Fruit fly (Drosophila melanogaster) whole organism, embryonic: Measurements from ENCODE around the gene Fbp2.

Source experiments
- B-H2 ChIP-seq: fragments of 200-800 bp; sonication (Bioruptor generic); optimal IDR thresholded peaks from 2 replicates; lab custom pipeline; 2018; ENCODE audit warnings: missing biosample characterization, mild to moderate bottlenecking, missing genetic modification characterization
- CG10321 ChIP-seq: fragments of 200-800 bp; sonication (Bioruptor generic); IDR thresholded peaks from 2 replicates; pipeline ENCODE4 v1.3.6; 2022; ENCODE audit warnings: missing biosample characterization, missing genetic modification characterization
- CG10543 ChIP-seq: fragments of 200-800 bp; sonication (Bioruptor generic); optimal IDR thresholded peaks from 3 replicates; lab custom pipeline; 2017; ENCODE audit warnings: missing biosample characterization, mild to moderate bottlenecking, missing genetic modification characterization, moderate library complexity
- CG12299 ChIP-seq: fragments of 200-800 bp; sonication (Bioruptor generic); optimal IDR thresholded peaks from 2 replicates; lab custom pipeline; 2018; ENCODE audit warnings: missing biosample characterization, mild to moderate bottlenecking, missing genetic modification characterization
- CG12769 ChIP-seq: fragments of 200-800 bp; sonication (Bioruptor generic); optimal IDR thresholded peaks from 2 replicates; lab custom pipeline; 2019; ENCODE audit warnings: missing biosample characterization, mild to moderate bottlenecking, missing genetic modification characterization, moderate library complexity
- CG17568 ChIP-seq: fragments of 200-800 bp; sonication (Bioruptor generic); optimal IDR thresholded peaks from 2 replicates; lab custom pipeline; 2018; ENCODE audit warnings: missing biosample characterization, mild to moderate bottlenecking, missing genetic modification characterization, moderate library complexity
- CG18599 ChIP-seq: fragments of 200-800 bp; sonication (Bioruptor generic); optimal IDR thresholded peaks from 3 replicates; lab custom pipeline; 2017; ENCODE audit warnings: missing biosample characterization, missing genetic modification characterization, mild to moderate bottlenecking, moderate library complexity, missing genetic modification reagents
- CG2678 ChIP-seq: fragments of 200-800 bp; sonication (Bioruptor generic); optimal IDR thresholded peaks from 3 replicates; lab custom pipeline; 2019; ENCODE audit warnings: missing biosample characterization, mild to moderate bottlenecking, missing genetic modification characterization, moderate library complexity
- CG3065 ChIP-seq: fragments of 200-800 bp; sonication (Bioruptor generic); optimal IDR thresholded peaks from 2 replicates; lab custom pipeline; 2016; ENCODE audit warnings: missing biosample characterization, missing genetic modification characterization
- CG31365 ChIP-seq: fragments of 200-800 bp; sonication (Bioruptor generic); optimal IDR thresholded peaks from 2 replicates; lab custom pipeline; 2018; ENCODE audit warnings: missing biosample characterization, mild to moderate bottlenecking, missing genetic modification characterization
- CG34224 ChIP-seq: fragments of 200-800 bp; sonication (Bioruptor generic); IDR thresholded peaks from 3 replicates; pipeline ENCODE4 v1.3.6; 2022; ENCODE audit warnings: missing biosample characterization, missing genetic modification characterization; ENCODE audit not compliant: partially characterized antibody
- CG34376 ChIP-seq: fragments of 200-800 bp; sonication (Bioruptor generic); optimal IDR thresholded peaks from 2 replicates; lab custom pipeline; 2018; ENCODE audit warnings: missing biosample characterization, mild to moderate bottlenecking, missing genetic modification characterization
- CG42726 ChIP-seq: fragments of 200-800 bp; sonication (Bioruptor generic); IDR thresholded peaks from 2 replicates; pipeline ENCODE4 v1.3.6; 2022; ENCODE audit warnings: missing biosample characterization, missing genetic modification characterization; ENCODE audit not compliant: partially characterized antibody
- CG4328 ChIP-seq: fragments of 200-800 bp; sonication (Bioruptor generic); optimal IDR thresholded peaks from 3 replicates; lab custom pipeline; 2017; ENCODE audit warnings: missing biosample characterization, missing genetic modification reagents, missing genetic modification characterization
- CG5953 ChIP-seq: fragments of 200-800 bp; sonication (Bioruptor generic); IDR thresholded peaks from 2 replicates; pipeline ENCODE4 v1.3.6; 2022; ENCODE audit warnings: missing biosample characterization, missing genetic modification characterization
- CG6272 ChIP-seq: fragments of 200-800 bp; sonication (Bioruptor generic); IDR thresholded peaks from 2 replicates; pipeline ENCODE4 v1.3.6; 2022; ENCODE audit warnings: missing biosample characterization, missing genetic modification characterization
- CG6791 ChIP-seq: fragments of 200-800 bp; sonication (Bioruptor generic); IDR thresholded peaks from 3 replicates; pipeline ENCODE4 v1.3.6; 2022; ENCODE audit warnings: missing biosample characterization, missing genetic modification characterization; ENCODE audit not compliant: partially characterized antibody
- CG7372 ChIP-seq: fragments of 200-800 bp; sonication (Bioruptor generic); IDR thresholded peaks from 2 replicates; pipeline ENCODE4 v1.3.6; 2022; ENCODE audit warnings: missing biosample characterization, missing genetic modification characterization
- CTCF ChIP-seq: fragments of 200-800 bp; sonication (Bioruptor generic); optimal IDR thresholded peaks from 2 replicates; lab custom pipeline; 2017; ENCODE audit warnings: missing biosample characterization, mild to moderate bottlenecking, missing genetic modification characterization, moderate library complexity
- Gsc ChIP-seq: fragments of 200-800 bp; sonication (Bioruptor generic); IDR thresholded peaks from 2 replicates; pipeline ENCODE4 v1.3.6; 2022; ENCODE audit warnings: missing biosample characterization, missing genetic modification characterization
- HHEX ChIP-seq: fragments of 200-800 bp; sonication (Bioruptor generic); optimal IDR thresholded peaks from 3 replicates; lab custom pipeline; 2017; ENCODE audit warnings: missing biosample characterization, mild to moderate bottlenecking, missing genetic modification characterization, missing genetic modification reagents
- Hr78 ChIP-seq, 2 experiments: fragments of 200-800 bp in 1 of 2; fragments of >200 bp in 1 of 2; sonication (Bioruptor generic) in 1 of 2; optimal IDR thresholded peaks; 2 replicates each; lab custom pipeline; 2017 to 2019; ENCODE audit warnings: missing biosample characterization in 2 of 2, missing genetic modification characterization in 2 of 2, mild to moderate bottlenecking in 1 of 2, moderate library complexity in 1 of 2
- MTF-1 ChIP-seq: fragments of 200-800 bp; sonication (Bioruptor generic); optimal IDR thresholded peaks from 2 replicates; lab custom pipeline; 2018; ENCODE audit warnings: missing biosample characterization, mild to moderate bottlenecking, missing genetic modification characterization, borderline replicate concordance
- Oaz ChIP-seq: fragments of 200-800 bp; sonication (Bioruptor generic); IDR thresholded peaks from 2 replicates; pipeline ENCODE4 v1.3.6; 2022; ENCODE audit warnings: missing biosample characterization, missing genetic modification characterization
- Spps ChIP-seq: fragments of 200-800 bp; sonication (Bioruptor generic); optimal IDR thresholded peaks from 2 replicates; lab custom pipeline; 2018; ENCODE audit warnings: missing biosample characterization, mild to moderate bottlenecking, missing genetic modification characterization
- Stat92E ChIP-seq, 3 experiments: fragments of >200 bp in 2 of 3; fragments of 200-800 bp in 1 of 3; sonication (Bioruptor generic) in 1 of 3; optimal IDR thresholded peaks; 2 replicates each; lab custom pipeline; 2017 to 2019; ENCODE audit warnings: missing biosample characterization in 3 of 3, missing genetic modification characterization in 3 of 3, mild to moderate bottlenecking in 1 of 3, moderate library complexity in 1 of 3
- Tbp ChIP-seq: fragments of >200 bp; optimal IDR thresholded peaks from 2 replicates; lab custom pipeline; 2018; ENCODE audit warnings: missing biosample characterization, missing genetic modification characterization
- az2 ChIP-seq: fragments of 200-800 bp; sonication (Bioruptor generic); optimal IDR thresholded peaks from 3 replicates; lab custom pipeline; 2016; ENCODE audit warnings: missing biosample characterization, missing genetic modification characterization
- bbx ChIP-seq: fragments of 200-800 bp; sonication (Bioruptor generic); IDR thresholded peaks from 2 replicates; pipeline ENCODE4 v1.3.6; 2022; ENCODE audit warnings: missing biosample characterization, missing genetic modification characterization; ENCODE audit not compliant: partially characterized antibody
- chm ChIP-seq: fragments of 200-800 bp; sonication (Bioruptor generic); IDR thresholded peaks from 2 replicates; pipeline ENCODE4 v1.3.6; 2022; ENCODE audit warnings: missing biosample characterization, missing genetic modification characterization
- dati ChIP-seq: fragments of 200-800 bp; sonication (Bioruptor generic); IDR thresholded peaks from 2 replicates; pipeline ENCODE4 v1.3.6; 2022; ENCODE audit warnings: missing biosample characterization, missing genetic modification characterization
- exex ChIP-seq: fragments of 200-800 bp; sonication (Bioruptor generic); optimal IDR thresholded peaks from 4 replicates; lab custom pipeline; 2018; ENCODE audit warnings: missing biosample characterization, mild to moderate bottlenecking, missing genetic modification characterization, moderate library complexity
- fd102C ChIP-seq: fragments of 200-800 bp; sonication (Bioruptor generic); optimal IDR thresholded peaks from 2 replicates; lab custom pipeline; 2018; ENCODE audit warnings: missing biosample characterization, mild to moderate bottlenecking, missing genetic modification characterization, moderate library complexity
- gce ChIP-seq: fragments of 200-800 bp; sonication (Bioruptor generic); IDR thresholded peaks from 3 replicates; pipeline ENCODE4 v1.3.6; 2022; ENCODE audit warnings: missing biosample characterization, missing genetic modification characterization
- grn ChIP-seq: fragments of 200-800 bp; sonication (Bioruptor generic); optimal IDR thresholded peaks from 3 replicates; lab custom pipeline; 2017; ENCODE audit warnings: missing biosample characterization, missing genetic modification characterization
- mirr ChIP-seq: fragments of 200-800 bp; sonication (Bioruptor generic); optimal IDR thresholded peaks from 3 replicates; lab custom pipeline; 2018; ENCODE audit warnings: missing biosample characterization, mild to moderate bottlenecking, missing genetic modification characterization
- nerfin-2 ChIP-seq: fragments of 200-800 bp; sonication (Bioruptor generic); IDR thresholded peaks from 2 replicates; pipeline ENCODE4 v1.3.6; 2022; ENCODE audit warnings: missing biosample characterization, missing genetic modification characterization; ENCODE audit not compliant: partially characterized antibody
- pzg ChIP-seq: fragments of 200-800 bp; sonication (Bioruptor generic); optimal IDR thresholded peaks from 3 replicates; lab custom pipeline; 2018; ENCODE audit warnings: missing biosample characterization, mild to moderate bottlenecking, missing genetic modification characterization, moderate library complexity
- sens ChIP-seq: fragments of 200-800 bp; sonication (Bioruptor generic); peaks from one replicate; lab custom pipeline; 2016; ENCODE audit warnings: missing biosample characterization, missing genetic modification characterization
- slou ChIP-seq: fragments of 200-800 bp; sonication (Bioruptor generic); optimal IDR thresholded peaks from 3 replicates; lab custom pipeline; 2016; ENCODE audit warnings: missing biosample characterization, missing genetic modification characterization
- slp2 ChIP-seq: fragments of 200-800 bp; sonication (Bioruptor generic); optimal IDR thresholded peaks from 2 replicates; lab custom pipeline; 2016; ENCODE audit warnings: missing biosample characterization, missing genetic modification characterization
- sob ChIP-seq: fragments of 200-800 bp; sonication (Bioruptor generic); IDR thresholded peaks from 2 replicates; pipeline ENCODE4 v1.3.6; 2022; ENCODE audit warnings: missing biosample characterization, missing genetic modification characterization
- stc ChIP-seq: fragments of 200-800 bp; sonication (Bioruptor generic); IDR thresholded peaks from 2 replicates; pipeline ENCODE4 v1.3.6; 2022; ENCODE audit warnings: missing biosample characterization, missing genetic modification characterization
- sug ChIP-seq: fragments of 200-800 bp; optimal IDR thresholded peaks from 2 replicates; lab custom pipeline; 2019; ENCODE audit warnings: missing biosample characterization, mild to moderate bottlenecking, missing genetic modification characterization, moderate library complexity

The Fbp2 gene

dm6 chr2L:9459372-9460091, 32.9 kb downstream of the Fbp2 start (continued):
- no peak for TF ChIP-seq CG12769 (tag; lab: Kevin White, UChicago)
- TF ChIP-seq sug (tag; lab: Kevin White, UChicago), result peak; percentile 77
- TF ChIP-seq nerfin-2 (GFP tag; lab: Robert Waterston, UW), result no peak
- 0 out of 3 replicates have a peak, but pooled peaks have one; percentile 10 for TF ChIP-seq CG34224 (GFP tag; lab: Robert Waterston, UW)
- TF ChIP-seq sob (GFP tag; lab: Robert Waterston, UW), result peak; percentile 23; the same call in 1 of the 2 replicates
- TF ChIP-seq slp2 (GFP tag; lab: Kevin White, UChicago), result no peak
- TF ChIP-seq bbx (GFP tag; lab: Robert Waterston, UW), result no peak
- no peak for TF ChIP-seq chm
- no peak for TF ChIP-seq CTCF (GFP tag; lab: Kevin White, UChicago)
- TF ChIP-seq Spps, result no peak
- peak; percentile 74 for TF ChIP-seq CG34376 (GFP tag; lab: Kevin White, UChicago)
- TF ChIP-seq CG7372, result no peak
- peak; percentile 28 for TF ChIP-seq mirr
- TF ChIP-seq B-H2 (GFP tag; lab: Kevin White, UChicago), result no peak
- TF ChIP-seq Hr78 (GFP tag; optimal IDR thresholded peaks at IDR 0.05; lab: Kevin White, UChicago), result no peak
- TF ChIP-seq CG5953, result no peak
- TF ChIP-seq CG42726, result no peak
- TF ChIP-seq Stat92E (GFP tag; optimal IDR thresholded peaks at IDR 0.05; lab: Kevin White, UChicago), result no peak
- no peak for TF ChIP-seq CG4328 (GFP tag; lab: Kevin White, UChicago)
- no peak for TF ChIP-seq CG17568 (GFP tag; lab: Kevin White, UChicago)
- TF ChIP-seq dati (GFP tag; lab: Robert Waterston, UW), result no peak
- no peak for TF ChIP-seq Gsc (GFP tag; lab: Robert Waterston, UW)
- peak; percentile 9 for TF ChIP-seq CG10543 (GFP tag; lab: Kevin White, UChicago)
- 0 out of 3 replicates have a peak, but pooled peaks have one; percentile 23 for TF ChIP-seq gce (GFP tag; lab: Robert Waterston, UW)
- TF ChIP-seq CG12299 (tag; lab: Kevin White, UChicago), result no peak
- TF ChIP-seq sens (GFP tag; lab: Kevin White, UChicago), result peak; percentile 51
- 0 out of 2 replicates have a peak, but pooled peaks have one; percentile 11 for TF ChIP-seq CG10321
- peak; percentile 35 for TF ChIP-seq CG3065 (GFP tag; lab: Kevin White, UChicago)
- TF ChIP-seq CG6791 (GFP tag; lab: Robert Waterston, UW), result no peak
- TF ChIP-seq CG18599 (GFP tag; lab: Kevin White, UChicago), result no peak
- peak; percentile 61 for TF ChIP-seq exex (tag; lab: Kevin White, UChicago)
- TF ChIP-seq az2 (GFP tag; lab: Kevin White, UChicago), result no peak
- TF ChIP-seq slou, result no peak
- no peak for TF ChIP-seq stc (GFP tag; lab: Robert Waterston, UW)
- TF ChIP-seq MTF-1 (GFP tag; lab: Kevin White, UChicago), result no peak
- no peak for TF ChIP-seq CG2678 (tag; lab: Kevin White, UChicago)
- TF ChIP-seq fd102C (GFP tag; lab: Kevin White, UChicago), result no peak
- TF ChIP-seq pzg (GFP tag; lab: Kevin White, UChicago), result no peak
- no peak for TF ChIP-seq CG31365 (tag; lab: Kevin White, UChicago)
- no peak for TF ChIP-seq HHEX
- TF ChIP-seq Tbp, result no peak
- TF ChIP-seq Oaz (GFP tag; lab: Robert Waterston, UW), result no peak
- TF ChIP-seq CG6272, result no peak
- peak; percentile 64 for TF ChIP-seq grn (GFP tag; lab: Kevin White, UChicago)
